Worm (Caenorhabditis elegans): ENCODE measurements around the gene elpc-4.

ce11 chrIV:7994715-7995114 lies 22.1 kb upstream of the elpc-4 start:
- TF ChIP-seq ama-1 (optimal IDR thresholded peaks at IDR 0.05) (no peak), ztf-4 (tag; optimal IDR thresholded peaks at IDR 0.05) (no peak), nhr-77 (tag; optimal IDR thresholded peaks at IDR 0.05) (no peak), lin-13 (GFP tag; optimal IDR thresholded peaks at IDR 0.05) (no peak), skn-1 (tag; optimal IDR thresholded peaks at IDR 0.05) (no peak), zag-1 (tag; optimal IDR thresholded peaks at IDR 0.05) (no peak), unc-55 (GFP tag; optimal IDR thresholded peaks at IDR 0.05) (no peak), nhr-11 (tag; optimal IDR thresholded peaks at IDR 0.05) (no peak), elt-1 (tag; optimal IDR thresholded peaks at IDR 0.05) (no peak)
